Fruit fly (Drosophila melanogaster) whole organism: ENCODE data around the gene Marcal1.

Experiments used
- CG8478 ChIP-seq: fragments of >200 bp; optimal IDR thresholded peaks from 2 replicates; lab custom pipeline; 2018; ENCODE audit warnings: inconsistent platforms
- Dll ChIP-seq: fragments of >200 bp; optimal IDR thresholded peaks from 2 replicates; lab custom pipeline; 2017
- EcR ChIP-seq, 2 experiments: fragments of >200 bp; optimal IDR thresholded peaks; 2 replicates each; lab custom pipeline; 2017; ENCODE audit warnings: missing biosample characterization in 2 of 2, missing genetic modification characterization in 2 of 2, missing genetic modification reagents in 2 of 2
- pan ChIP-seq: fragments of >200 bp; optimal IDR thresholded peaks from 2 replicates; lab custom pipeline; 2017
- psq ChIP-seq: fragments of >200 bp; optimal IDR thresholded peaks from 2 replicates; lab custom pipeline; 2017
- usp ChIP-seq: fragments of >200 bp; optimal IDR thresholded peaks from 2 replicates; lab custom pipeline; 2017; ENCODE audit warnings: missing biosample characterization, missing genetic modification characterization, mixed read lengths

Gene Marcal1

dm6 chr2L:4955094-4955823 lies at the start of gene Marcal1, which contains the start of gene Jon25Bi:
Gene Marcal1, plus strand, starts transcription at chr2L:4955509.
Gene Jon25Bi, minus strand, starts transcription at chr2L:4955144.
- no peak for TF ChIP-seq pan
- no peak for TF ChIP-seq EcR (GFP tag; optimal IDR thresholded peaks at IDR 0.05; lab: Kevin White, UChicago)
- TF ChIP-seq CG8478 (lab: Kevin White, UChicago) = no peak
- no peak for TF ChIP-seq usp (GFP tag; lab: Kevin White, UChicago)
- TF ChIP-seq Dll (lab: Kevin White, UChicago) = no peak
- no peak for TF ChIP-seq psq (lab: Kevin White, UChicago)

- TF ChIP-seq Dll (lab: Kevin White, UChicago) = no peak
- no peak for TF ChIP-seq EcR (GFP tag; optimal IDR thresholded peaks at IDR 0.05; lab: Kevin White, UChicago)
- TF ChIP-seq pan = no peak
- no peak for TF ChIP-seq CG8478 (lab: Kevin White, UChicago)
- TF ChIP-seq psq (lab: Kevin White, UChicago) = no peak
- TF ChIP-seq usp (GFP tag; lab: Kevin White, UChicago) = no peak
Observed at dm6 chr2L:4906546-4907250, 48.6 kb upstream of the Marcal1 start, which contains the start of gene snsl. Gene snsl, minus strand, starts transcription at chr2L:4906762.

dm6 chr2L:4907986-4908385 lies 47.3 kb upstream of the Marcal1 start:
- no peak for TF ChIP-seq psq (lab: Kevin White, UChicago)
- no peak for TF ChIP-seq CG8478 (lab: Kevin White, UChicago)
- no peak for TF ChIP-seq EcR (GFP tag; optimal IDR thresholded peaks at IDR 0.05; lab: Kevin White, UChicago)
- TF ChIP-seq Dll (lab: Kevin White, UChicago) = no peak
- TF ChIP-seq usp (GFP tag; lab: Kevin White, UChicago) = no peak
- no peak for TF ChIP-seq pan

dm6 chr2L:4915715-4916153 lies 39.6 kb upstream of the Marcal1 start:
- TF ChIP-seq CG8478 (lab: Kevin White, UChicago) (no peak), EcR (GFP tag; optimal IDR thresholded peaks at IDR 0.05; lab: Kevin White, UChicago) (no peak), pan (no peak), usp (GFP tag; lab: Kevin White, UChicago) (no peak), psq (lab: Kevin White, UChicago) (no peak), Dll (lab: Kevin White, UChicago) (no peak)

- no peak for TF ChIP-seq Dll (lab: Kevin White, UChicago)
- no peak for TF ChIP-seq usp (GFP tag; lab: Kevin White, UChicago)
- no peak for TF ChIP-seq pan
- TF ChIP-seq CG8478 (lab: Kevin White, UChicago) = no peak
- TF ChIP-seq EcR (GFP tag; optimal IDR thresholded peaks at IDR 0.05; lab: Kevin White, UChicago) = no peak
- no peak for TF ChIP-seq psq (lab: Kevin White, UChicago)
Observed at dm6 chr2L:4916738-4917137, 38.6 kb upstream of the Marcal1 start.

dm6 chr2L:4928340-4928739 lies 27.0 kb upstream of the Marcal1 start:
- TF ChIP-seq psq (lab: Kevin White, UChicago) (no peak), Dll (lab: Kevin White, UChicago) (no peak), pan (no peak), CG8478 (lab: Kevin White, UChicago) (no peak), EcR (GFP tag; optimal IDR thresholded peaks at IDR 0.05; lab: Kevin White, UChicago) (no peak), usp (GFP tag; lab: Kevin White, UChicago) (no peak)

dm6 chr2L:4930541-4930940 lies 24.8 kb upstream of the Marcal1 start:
- TF ChIP-seq psq (lab: Kevin White, UChicago) = no peak
- TF ChIP-seq EcR (GFP tag; optimal IDR thresholded peaks at IDR 0.05; lab: Kevin White, UChicago) = no peak
- no peak for TF ChIP-seq pan
- no peak for TF ChIP-seq usp (GFP tag; lab: Kevin White, UChicago)
- TF ChIP-seq CG8478 (lab: Kevin White, UChicago) = no peak
- TF ChIP-seq Dll (lab: Kevin White, UChicago) = no peak

dm6 chr2L:4932284-4932683 lies 23.0 kb upstream of the Marcal1 start, which contains the start of gene hoe1:
Gene hoe1, minus strand, starts transcription at chr2L:4932384.
- TF ChIP-seq Dll (lab: Kevin White, UChicago) (no peak), pan (no peak), usp (GFP tag; lab: Kevin White, UChicago) (no peak), CG8478 (lab: Kevin White, UChicago) (no peak), psq (lab: Kevin White, UChicago) (no peak), EcR (GFP tag; optimal IDR thresholded peaks at IDR 0.05; lab: Kevin White, UChicago) (no peak)

- TF ChIP-seq psq (lab: Kevin White, UChicago) (no peak), EcR (GFP tag; optimal IDR thresholded peaks at IDR 0.05; lab: Kevin White, UChicago) (no peak), CG8478 (lab: Kevin White, UChicago) (no peak), pan (no peak), usp (GFP tag; lab: Kevin White, UChicago) (no peak), Dll (lab: Kevin White, UChicago) (no peak)
Observed at dm6 chr2L:4936325-4936869, 18.9 kb upstream of the Marcal1 start, which contains the start of gene hoe2. Gene hoe2, minus strand, starts transcription at chr2L:4936450.

dm6 chr2L:4937060-4937459 lies 18.2 kb upstream of the Marcal1 start, which contains the start of gene Sgs1:
Gene Sgs1, plus strand, starts transcription at chr2L:4937409.
- no peak for TF ChIP-seq EcR (GFP tag; optimal IDR thresholded peaks at IDR 0.05; lab: Kevin White, UChicago)
- TF ChIP-seq psq (lab: Kevin White, UChicago) = no peak
- TF ChIP-seq usp (GFP tag; lab: Kevin White, UChicago) = no peak
- TF ChIP-seq Dll (lab: Kevin White, UChicago) = no peak
- TF ChIP-seq CG8478 (lab: Kevin White, UChicago) = no peak
